Fruit fly (Drosophila melanogaster) Kc167 (cell line): ENCODE measurements around the gene Svil.

Experiments
- Sin3A ChIP-seq: fragments of >200 bp; optimal IDR thresholded peaks from 2 replicates; lab custom pipeline; 2018; ENCODE audit warnings: missing external identifiers
- h ChIP-seq: fragments of >200 bp; optimal IDR thresholded peaks from 3 replicates; lab custom pipeline; 2018; ENCODE audit warnings: missing external identifiers
- insv ChIP-seq: fragments of >200 bp; optimal IDR thresholded peaks from 3 replicates; lab custom pipeline; 2018; ENCODE audit warnings: missing external identifiers
- psq ChIP-seq: fragments of >200 bp; optimal IDR thresholded peaks from 2 replicates; lab custom pipeline; 2017; ENCODE audit warnings: missing external identifiers
- ttk ChIP-seq: sonication (Bioruptor generic); optimal IDR thresholded peaks from 2 replicates; lab custom pipeline; 2017; ENCODE audit warnings: missing external identifiers

DNA sequence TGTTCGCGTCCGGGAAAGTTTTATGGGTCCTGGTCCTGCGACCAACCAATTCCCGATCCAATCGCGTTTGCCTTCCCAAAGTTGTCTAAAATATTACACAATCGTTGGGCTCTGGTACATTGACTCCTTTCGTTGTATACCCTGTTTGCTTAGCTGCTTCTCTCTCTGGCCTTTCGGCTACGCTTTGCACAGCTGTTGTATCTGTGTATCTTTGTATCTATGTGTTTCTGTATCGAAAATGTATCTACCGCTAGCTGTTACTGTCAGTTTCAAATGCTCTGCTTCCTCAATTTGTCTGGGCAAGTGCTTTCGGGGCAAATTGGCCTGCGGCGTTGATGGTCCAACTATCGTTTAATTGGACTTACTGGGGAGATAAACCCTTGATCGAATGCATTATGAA, 92.2 kb downstream of the Svil start:
- no peak for TF ChIP-seq psq
- no peak for TF ChIP-seq h (lab: Kevin White, UChicago)
- no peak for TF ChIP-seq ttk (lab: Kevin White, UChicago)
- TF ChIP-seq insv, result no peak
- no peak for TF ChIP-seq Sin3A (lab: Kevin White, UChicago)
